Fruit fly (Drosophila melanogaster) whole organism, prepupa: ENCODE data around the gene p.

Source experiments
- Blimp-1 ChIP-seq: fragments of 200-800 bp; sonication (Bioruptor generic); optimal IDR thresholded peaks from 3 replicates; lab custom pipeline; 2017; ENCODE audit warnings: missing biosample characterization, missing genetic modification characterization, mild to moderate bottlenecking, moderate library complexity, missing genetic modification reagents
- CG10631 ChIP-seq: fragments of 200-800 bp; sonication (Bioruptor generic); optimal IDR thresholded peaks from 2 replicates; lab custom pipeline; 2016; ENCODE audit warnings: missing biosample characterization, missing genetic modification characterization
- CG10669 ChIP-seq: fragments of 200-800 bp; sonication (Bioruptor generic); optimal IDR thresholded peaks from 3 replicates; lab custom pipeline; 2018; ENCODE audit warnings: missing biosample characterization, mild to moderate bottlenecking, missing genetic modification characterization, moderate library complexity
- CG11294 ChIP-seq: fragments of 200-800 bp; sonication (Bioruptor generic); IDR thresholded peaks from 2 replicates; pipeline ENCODE4 v1.3.6; 2022; ENCODE audit warnings: missing biosample characterization, missing genetic modification characterization
- CG11902 ChIP-seq: fragments of 200-800 bp; sonication (Bioruptor generic); optimal IDR thresholded peaks from 3 replicates; lab custom pipeline; 2016; ENCODE audit warnings: missing biosample characterization, missing genetic modification characterization
- CG1621 ChIP-seq: fragments of 200-800 bp; sonication (Bioruptor generic); optimal IDR thresholded peaks from 3 replicates; lab custom pipeline; 2018; ENCODE audit warnings: missing biosample characterization, mild to moderate bottlenecking, missing genetic modification characterization
- CG16779 ChIP-seq: fragments of 200-800 bp; sonication (Bioruptor generic); optimal IDR thresholded peaks from 3 replicates; lab custom pipeline; 2017; ENCODE audit warnings: missing biosample characterization, mild to moderate bottlenecking, missing genetic modification characterization
- CG3032 ChIP-seq: fragments of 200-800 bp; optimal IDR thresholded peaks from 2 replicates; lab custom pipeline; 2019; ENCODE audit warnings: missing biosample characterization, mild to moderate bottlenecking, missing genetic modification characterization, moderate library complexity
- CG31627 ChIP-seq: fragments of 200-800 bp; sonication (Bioruptor generic); optimal IDR thresholded peaks from 3 replicates; lab custom pipeline; 2016; ENCODE audit warnings: missing biosample characterization, missing genetic modification characterization
- CG32006 ChIP-seq: fragments of 200-800 bp; sonication (Bioruptor generic); optimal IDR thresholded peaks from 3 replicates; lab custom pipeline; 2017; ENCODE audit warnings: missing biosample characterization, mild to moderate bottlenecking, missing genetic modification characterization
- CG34406 ChIP-seq: fragments of 200-800 bp; sonication (Bioruptor generic); optimal IDR thresholded peaks from 3 replicates; lab custom pipeline; 2016; ENCODE audit warnings: missing biosample characterization, missing genetic modification characterization
- CG3919 ChIP-seq: fragments of 200-800 bp; sonication (Bioruptor generic); optimal IDR thresholded peaks from 3 replicates; lab custom pipeline; 2016; ENCODE audit warnings: missing biosample characterization, missing genetic modification characterization
- CG6276 ChIP-seq: fragments of 200-800 bp; sonication (Bioruptor generic); optimal IDR thresholded peaks from 2 replicates; lab custom pipeline; 2017; ENCODE audit warnings: missing biosample characterization, mild to moderate bottlenecking, missing genetic modification characterization
- CG6792 ChIP-seq: fragments of 200-800 bp; sonication (Bioruptor generic); optimal IDR thresholded peaks from 3 replicates; lab custom pipeline; 2016; ENCODE audit warnings: missing biosample characterization, missing genetic modification characterization
- CG6808 ChIP-seq: fragments of 200-800 bp; sonication (Bioruptor generic); optimal IDR thresholded peaks from 3 replicates; lab custom pipeline; 2017; ENCODE audit warnings: missing biosample characterization, missing genetic modification characterization, mild to moderate bottlenecking, moderate library complexity, missing genetic modification reagents
- CG6854 ChIP-seq: fragments of 200-800 bp; sonication (Bioruptor generic); optimal IDR thresholded peaks from 2 replicates; lab custom pipeline; 2017; ENCODE audit warnings: missing biosample characterization, mild to moderate bottlenecking, missing genetic modification characterization
- CG7368 ChIP-seq: fragments of 200-800 bp; sonication (Bioruptor generic); optimal IDR thresholded peaks from 3 replicates; lab custom pipeline; 2016; ENCODE audit warnings: missing biosample characterization, missing genetic modification characterization
- CG8119 ChIP-seq: fragments of 200-800 bp; sonication (Bioruptor generic); IDR thresholded peaks from 3 replicates; pipeline ENCODE4 v1.3.6; 2022; ENCODE audit warnings: missing biosample characterization, missing genetic modification characterization
- CG8319 ChIP-seq: fragments of 200-800 bp; sonication (Bioruptor generic); optimal IDR thresholded peaks from 3 replicates; lab custom pipeline; 2016; ENCODE audit warnings: missing biosample characterization, missing genetic modification characterization
- CG8632 ChIP-seq: fragments of 200-800 bp; sonication (Bioruptor generic); optimal IDR thresholded peaks from 3 replicates; lab custom pipeline; 2016; ENCODE audit warnings: missing biosample characterization, missing genetic modification characterization
- CG9139 ChIP-seq: fragments of 200-800 bp; sonication (Bioruptor generic); optimal IDR thresholded peaks from 3 replicates; lab custom pipeline; 2017; ENCODE audit warnings: missing biosample characterization, mild to moderate bottlenecking, missing genetic modification characterization
- Eip93F ChIP-seq: fragments of 200-800 bp; sonication (Bioruptor generic); optimal IDR thresholded peaks from 2 replicates; lab custom pipeline; 2016; ENCODE audit warnings: missing biosample characterization, mild to moderate bottlenecking, missing genetic modification characterization
- Ets21C ChIP-seq: fragments of 200-800 bp; sonication (Bioruptor generic); optimal IDR thresholded peaks from 3 replicates; lab custom pipeline; 2016; ENCODE audit warnings: missing biosample characterization, missing genetic modification characterization
- Hr38 ChIP-seq: sonication (Bioruptor generic); optimal IDR thresholded peaks from 2 replicates; lab custom pipeline; 2016; ENCODE audit warnings: missing biosample characterization, missing genetic modification characterization
- Hr39 ChIP-seq: fragments of 200-800 bp; sonication (Bioruptor generic); optimal IDR thresholded peaks from 2 replicates; lab custom pipeline; 2016; ENCODE audit warnings: missing biosample characterization, missing genetic modification characterization
- Lpt ChIP-seq: fragments of 200-800 bp; sonication (Bioruptor generic); optimal IDR thresholded peaks from 3 replicates; lab custom pipeline; 2016; ENCODE audit warnings: missing biosample characterization, missing genetic modification characterization
- Met ChIP-seq: fragments of 200-800 bp; sonication (Bioruptor generic); optimal IDR thresholded peaks from 3 replicates; lab custom pipeline; 2016; ENCODE audit warnings: missing biosample characterization, missing genetic modification characterization
- OdsH ChIP-seq: fragments of 200-800 bp; sonication (Bioruptor generic); optimal IDR thresholded peaks from 3 replicates; lab custom pipeline; 2016; ENCODE audit warnings: missing biosample characterization, missing genetic modification characterization
- Smox ChIP-seq: fragments of 200-800 bp; sonication (Bioruptor generic); optimal IDR thresholded peaks from 3 replicates; lab custom pipeline; 2016; ENCODE audit warnings: missing biosample characterization, missing genetic modification characterization
- Sox102F ChIP-seq: fragments of 200-800 bp; sonication (Bioruptor generic); optimal IDR thresholded peaks from 2 replicates; lab custom pipeline; 2016; ENCODE audit warnings: missing biosample characterization, mild to moderate bottlenecking, missing genetic modification characterization
- Sox15 ChIP-seq: fragments of 200-800 bp; sonication (Bioruptor generic); optimal IDR thresholded peaks from 3 replicates; lab custom pipeline; 2016; ENCODE audit warnings: missing biosample characterization, missing genetic modification characterization
- acj6 ChIP-seq: fragments of 200-800 bp; sonication (Bioruptor generic); optimal IDR thresholded peaks from 3 replicates; lab custom pipeline; 2016; ENCODE audit warnings: missing biosample characterization, missing genetic modification characterization
- cyc ChIP-seq: fragments of 200-800 bp; sonication (Bioruptor generic); optimal IDR thresholded peaks from 3 replicates; lab custom pipeline; 2016; ENCODE audit warnings: missing biosample characterization, missing genetic modification characterization
- esn ChIP-seq: fragments of 200-800 bp; sonication (Bioruptor generic); optimal IDR thresholded peaks from 2 replicates; lab custom pipeline; 2016; ENCODE audit warnings: missing biosample characterization, mild to moderate bottlenecking, missing genetic modification characterization, moderate library complexity
- fd59A ChIP-seq: fragments of 200-800 bp; sonication (Bioruptor generic); optimal IDR thresholded peaks from 2 replicates; lab custom pipeline; 2017; ENCODE audit warnings: missing biosample characterization, mild to moderate bottlenecking, missing genetic modification characterization, missing genetic modification reagents
- fd85E ChIP-seq: fragments of 200-800 bp; sonication (Bioruptor generic); optimal IDR thresholded peaks from 3 replicates; lab custom pipeline; 2016; ENCODE audit warnings: missing biosample characterization, missing genetic modification characterization
- fkh ChIP-seq: fragments of 200-800 bp; sonication (Bioruptor generic); optimal IDR thresholded peaks from 3 replicates; lab custom pipeline; 2017; ENCODE audit warnings: missing biosample characterization, mild to moderate bottlenecking, missing genetic modification characterization, moderate library complexity
- lz ChIP-seq: fragments of 200-800 bp; sonication (Bioruptor generic); optimal IDR thresholded peaks from 3 replicates; lab custom pipeline; 2016; ENCODE audit warnings: missing biosample characterization, missing genetic modification characterization
- spab ChIP-seq: fragments of 200-800 bp; sonication (Bioruptor generic); optimal IDR thresholded peaks from 2 replicates; lab custom pipeline; 2017; ENCODE audit warnings: missing biosample characterization, mild to moderate bottlenecking, missing genetic modification characterization, missing genetic modification reagents
- ss ChIP-seq, 2 experiments: fragments of 200-800 bp; sonication (Bioruptor generic); optimal IDR thresholded peaks; 2 replicates in 1 of 2; 3 replicates in 1 of 2; lab custom pipeline; 2017 to 2018; ENCODE audit warnings: mild to moderate bottlenecking in 2 of 2, missing biosample characterization in 2 of 2, missing genetic modification characterization in 2 of 2, moderate library complexity in 1 of 2
- svp ChIP-seq: fragments of 200-800 bp; sonication (Bioruptor generic); peaks from one replicate; lab custom pipeline; 2016; ENCODE audit warnings: missing biosample characterization, missing genetic modification characterization
- topi ChIP-seq: fragments of 200-800 bp; sonication (Bioruptor generic); optimal IDR thresholded peaks from 3 replicates; lab custom pipeline; 2016; ENCODE audit warnings: missing biosample characterization, missing genetic modification characterization
- vri ChIP-seq: fragments of 200-800 bp; sonication (Bioruptor generic); optimal IDR thresholded peaks from 3 replicates; lab custom pipeline; 2016; ENCODE audit warnings: missing biosample characterization, mild to moderate bottlenecking, missing genetic modification characterization

The p gene

DNA sequence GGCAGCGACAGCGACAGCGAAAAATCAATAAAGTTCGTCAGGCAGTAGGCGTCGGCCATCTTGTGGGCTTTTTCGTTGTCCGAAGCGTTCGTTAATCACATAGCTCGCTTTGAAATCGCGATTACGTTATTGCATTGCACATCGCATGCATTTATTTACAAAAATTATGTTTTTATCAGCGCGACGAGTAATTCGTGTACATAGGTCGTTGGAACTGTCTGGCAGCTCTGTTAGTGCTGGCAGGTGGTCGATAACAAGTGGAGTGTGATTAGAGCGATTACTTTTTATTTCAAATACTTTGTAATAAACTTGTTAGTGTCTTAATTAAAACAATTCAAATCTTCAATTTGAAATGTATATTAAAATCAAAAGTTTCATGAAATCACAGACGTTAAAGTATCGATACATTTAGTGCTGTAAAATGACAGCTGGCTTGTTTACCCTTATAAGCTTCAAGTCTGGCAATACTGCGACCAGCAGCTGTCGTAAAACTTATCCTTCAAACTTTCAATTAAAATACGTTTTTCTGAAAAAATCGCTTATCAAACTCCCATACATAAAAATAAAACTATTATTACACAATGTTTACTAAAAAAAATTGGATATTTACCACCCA is 6.7 kb downstream of the p start, which contains the start of gene CG8032 (continued):
- TF ChIP-seq topi (GFP tag; lab: Kevin White, UChicago) (peak; percentile 39), CG1621 (no peak), CG6808 (GFP tag; lab: Kevin White, UChicago) (no peak), CG32006 (GFP tag; lab: Kevin White, UChicago) (no peak), esn (GFP tag; lab: Kevin White, UChicago) (peak; percentile 59), Smox (GFP tag; lab: Kevin White, UChicago) (peak; percentile 56), Eip93F (GFP tag; lab: Kevin White, UChicago) (no peak), fkh (peak; percentile 97), Lpt (GFP tag; lab: Kevin White, UChicago) (no peak), fd59A (GFP tag; lab: Kevin White, UChicago) (no peak), CG10669 (GFP tag; lab: Kevin White, UChicago) (no peak), Sox15 (GFP tag; lab: Kevin White, UChicago) (no peak), OdsH (GFP tag; lab: Kevin White, UChicago) (peak; percentile 43), acj6 (peak; percentile 27), CG8119 (GFP tag; lab: Robert Waterston, UW) (no peak), Met (GFP tag; lab: Kevin White, UChicago) (peak; percentile 50), cyc (GFP tag; lab: Kevin White, UChicago) (peak; percentile 36), ss (GFP tag; optimal IDR thresholded peaks at IDR 0.05; lab: Kevin White, UChicago) (peak in 1 of 2 experiments; percentile 26), CG11294 (GFP tag; lab: Robert Waterston, UW) (no peak), lz (peak; percentile 62), CG16779 (tag; lab: Kevin White, UChicago) (no peak), vri (GFP tag; lab: Kevin White, UChicago) (peak; percentile 57), Ets21C (GFP tag; lab: Kevin White, UChicago) (peak; percentile 30), Sox102F (GFP tag; lab: Kevin White, UChicago) (peak; percentile 61), CG7368 (GFP tag; lab: Kevin White, UChicago) (no peak), CG6276 (no peak), CG3032 (tag; lab: Kevin White, UChicago) (no peak), fd85E (GFP tag; lab: Kevin White, UChicago) (no peak), CG8632 (no peak), CG31627 (GFP tag; lab: Kevin White, UChicago) (peak; percentile 37), CG11902 (GFP tag; lab: Kevin White, UChicago) (no peak), svp (GFP tag; lab: Kevin White, UChicago) (peak; percentile 93), Hr38 (GFP tag; lab: Kevin White, UChicago) (no peak), CG34406 (GFP tag; lab: Kevin White, UChicago) (peak; percentile 2), CG8319 (GFP tag; lab: Kevin White, UChicago) (no peak), CG6854 (GFP tag; lab: Kevin White, UChicago) (no peak), CG6792 (GFP tag; lab: Kevin White, UChicago) (peak; percentile 24), CG10631 (GFP tag; lab: Kevin White, UChicago) (peak; percentile 58), CG9139 (GFP tag; lab: Kevin White, UChicago) (no peak), spab (GFP tag; lab: Kevin White, UChicago) (no peak), CG3919 (GFP tag; lab: Kevin White, UChicago) (peak; percentile 50), Blimp-1 (no peak), Hr39 (peak; percentile 57)
